Fruit fly (Drosophila melanogaster) whole organism, embryonic: Measurements from ENCODE around the gene CG12560.

ENCODE experiments used
- B-H2 ChIP-seq: fragments of 200-800 bp; sonication (Bioruptor generic); optimal IDR thresholded peaks from 2 replicates; lab custom pipeline; 2018; ENCODE audit warnings: missing biosample characterization, mild to moderate bottlenecking, missing genetic modification characterization
- Bgb ChIP-seq: fragments of 200-800 bp; sonication (Bioruptor generic); IDR thresholded peaks from 2 replicates; pipeline ENCODE4 v1.3.6; 2022; ENCODE audit warnings: missing biosample characterization, missing genetic modification characterization; ENCODE audit not compliant: partially characterized antibody
- BtbVII ChIP-seq: fragments of 200-800 bp; sonication (Bioruptor generic); optimal IDR thresholded peaks from 3 replicates; lab custom pipeline; 2017; ENCODE audit warnings: missing biosample characterization, mild to moderate bottlenecking, missing genetic modification characterization
- CG11456 ChIP-seq: fragments of 200-800 bp; sonication (Bioruptor generic); IDR thresholded peaks from 3 replicates; pipeline ENCODE4 v1.3.6; 2022; ENCODE audit warnings: missing biosample characterization, missing genetic modification characterization
- CG11695 ChIP-seq: fragments of 200-800 bp; sonication (Bioruptor generic); IDR thresholded peaks from 3 replicates; pipeline ENCODE4 v1.3.6; 2022; ENCODE audit warnings: missing biosample characterization, missing genetic modification characterization
- CG12236 ChIP-seq: fragments of 200-800 bp; sonication (Bioruptor generic); optimal IDR thresholded peaks from 2 replicates; lab custom pipeline; 2016; ENCODE audit warnings: missing biosample characterization, missing genetic modification characterization
- CG13296 ChIP-seq: fragments of 200-800 bp; sonication (Bioruptor generic); optimal IDR thresholded peaks from 3 replicates; lab custom pipeline; 2018; ENCODE audit warnings: missing biosample characterization, mild to moderate bottlenecking, missing genetic modification characterization
- CG13424 ChIP-seq: fragments of 200-800 bp; sonication (Bioruptor generic); optimal IDR thresholded peaks from 2 replicates; lab custom pipeline; 2019; ENCODE audit warnings: missing biosample characterization, mild to moderate bottlenecking, missing genetic modification characterization, moderate library complexity
- CG17328 ChIP-seq: fragments of 200-800 bp; sonication (Bioruptor generic); IDR thresholded peaks from 2 replicates; pipeline ENCODE4 v1.3.6; 2022; ENCODE audit warnings: missing biosample characterization, missing genetic modification characterization
- CG17912 ChIP-seq: fragments of 200-800 bp; sonication (Bioruptor generic); optimal IDR thresholded peaks from 2 replicates; lab custom pipeline; 2018; ENCODE audit warnings: missing biosample characterization, mild to moderate bottlenecking, missing genetic modification characterization
- CG2116 ChIP-seq: fragments of 200-800 bp; sonication (Bioruptor generic); optimal IDR thresholded peaks from 3 replicates; lab custom pipeline; 2018; ENCODE audit warnings: missing biosample characterization, mild to moderate bottlenecking, missing genetic modification characterization
- CG2199 ChIP-seq: fragments of 200-800 bp; sonication (Bioruptor generic); IDR thresholded peaks from 3 replicates; pipeline ENCODE4 v1.3.6; 2022; ENCODE audit warnings: missing biosample characterization, missing genetic modification characterization
- CG30020 ChIP-seq: fragments of 200-800 bp; optimal IDR thresholded peaks from 2 replicates; lab custom pipeline; 2019; ENCODE audit warnings: missing biosample characterization, mild to moderate bottlenecking, missing genetic modification characterization, moderate library complexity
- CG3281 ChIP-seq: fragments of 200-800 bp; sonication (Bioruptor generic); optimal IDR thresholded peaks from 3 replicates; lab custom pipeline; 2017; ENCODE audit warnings: missing biosample characterization, mild to moderate bottlenecking, missing genetic modification characterization
- CG42726 ChIP-seq: fragments of 200-800 bp; sonication (Bioruptor generic); IDR thresholded peaks from 2 replicates; pipeline ENCODE4 v1.3.6; 2022; ENCODE audit warnings: missing biosample characterization, missing genetic modification characterization; ENCODE audit not compliant: partially characterized antibody
- CG6791 ChIP-seq: fragments of 200-800 bp; sonication (Bioruptor generic); IDR thresholded peaks from 3 replicates; pipeline ENCODE4 v1.3.6; 2022; ENCODE audit warnings: missing biosample characterization, missing genetic modification characterization; ENCODE audit not compliant: partially characterized antibody
- CG8924 ChIP-seq: fragments of 200-800 bp; optimal IDR thresholded peaks from 3 replicates; lab custom pipeline; 2019; ENCODE audit warnings: missing biosample characterization, mild to moderate bottlenecking, missing genetic modification characterization, moderate library complexity
- CG8944 ChIP-seq: fragments of 200-800 bp; sonication (Bioruptor generic); optimal IDR thresholded peaks from 3 replicates; lab custom pipeline; 2016; ENCODE audit warnings: missing biosample characterization, missing genetic modification characterization
- CG9437 ChIP-seq: fragments of 200-800 bp; sonication (Bioruptor generic); optimal IDR thresholded peaks from 2 replicates; lab custom pipeline; 2018; ENCODE audit warnings: missing biosample characterization, mild to moderate bottlenecking, missing genetic modification characterization
- CG9876 ChIP-seq: fragments of 200-800 bp; sonication (Bioruptor generic); optimal IDR thresholded peaks from 2 replicates; lab custom pipeline; 2016; ENCODE audit warnings: missing biosample characterization, missing genetic modification characterization
- Dip2 ChIP-seq: fragments of 200-800 bp; sonication (Bioruptor generic); IDR thresholded peaks from 2 replicates; pipeline ENCODE4 v1.3.6; 2022; ENCODE audit warnings: missing biosample characterization, missing genetic modification characterization
- E2f2 ChIP-seq: fragments of 200-800 bp; sonication (Bioruptor generic); IDR thresholded peaks from 2 replicates; pipeline ENCODE4 v1.3.6; 2022; ENCODE audit warnings: missing biosample characterization, missing genetic modification characterization
- Fer3 ChIP-seq: fragments of 200-800 bp; sonication (Bioruptor generic); optimal IDR thresholded peaks from 2 replicates; lab custom pipeline; 2018; ENCODE audit warnings: missing biosample characterization, mild to moderate bottlenecking, missing genetic modification characterization, moderate library complexity
- HLH54F ChIP-seq: fragments of 200-800 bp; sonication (Bioruptor generic); optimal IDR thresholded peaks from 3 replicates; lab custom pipeline; 2016; ENCODE audit warnings: missing biosample characterization, missing genetic modification characterization
- Hmx ChIP-seq: fragments of 200-800 bp; sonication (Bioruptor generic); optimal IDR thresholded peaks from 2 replicates; lab custom pipeline; 2016; ENCODE audit warnings: missing biosample characterization, missing genetic modification characterization
- Jarid2 ChIP-seq: fragments of 200-800 bp; sonication (Bioruptor generic); optimal IDR thresholded peaks from 3 replicates; lab custom pipeline; 2017; ENCODE audit warnings: mild to moderate bottlenecking, missing biosample characterization, missing genetic modification reagents, missing genetic modification characterization
- Nf-YC ChIP-seq: fragments of 200-800 bp; optimal IDR thresholded peaks from 3 replicates; lab custom pipeline; 2019; ENCODE audit warnings: missing biosample characterization, mild to moderate bottlenecking, missing genetic modification characterization, moderate library complexity
- Oli ChIP-seq: fragments of 200-800 bp; sonication (Bioruptor generic); optimal IDR thresholded peaks from 2 replicates; lab custom pipeline; 2018; ENCODE audit warnings: missing biosample characterization, mild to moderate bottlenecking, missing genetic modification characterization, moderate library complexity
- PHDP ChIP-seq: fragments of 200-800 bp; sonication (Bioruptor generic); optimal IDR thresholded peaks from 3 replicates; lab custom pipeline; 2018; ENCODE audit warnings: missing biosample characterization, mild to moderate bottlenecking, missing genetic modification characterization, moderate library complexity
- Stat92E ChIP-seq, 3 experiments: fragments of >200 bp in 2 of 3; fragments of 200-800 bp in 1 of 3; sonication (Bioruptor generic) in 1 of 3; optimal IDR thresholded peaks; 2 replicates each; lab custom pipeline; 2017 to 2019; ENCODE audit warnings: missing biosample characterization in 3 of 3, missing genetic modification characterization in 3 of 3, mild to moderate bottlenecking in 1 of 3, moderate library complexity in 1 of 3
- amos ChIP-seq: fragments of 200-800 bp; sonication (Bioruptor generic); IDR thresholded peaks from 2 replicates; pipeline ENCODE4 v1.3.6; 2022; ENCODE audit warnings: missing biosample characterization, missing genetic modification characterization; ENCODE audit not compliant: partially characterized antibody
- bowl ChIP-seq: fragments of 200-800 bp; sonication (Bioruptor generic); IDR thresholded peaks from 2 replicates; pipeline ENCODE4 v1.3.6; 2022; ENCODE audit warnings: missing biosample characterization, missing genetic modification characterization
- crp ChIP-seq, 2 experiments: fragments of 200-800 bp; sonication (Bioruptor generic); optimal IDR thresholded peaks; 2 replicates in 1 of 2; 3 replicates in 1 of 2; lab custom pipeline; 2017; ENCODE audit warnings: missing biosample characterization in 2 of 2, missing genetic modification characterization in 2 of 2, mild to moderate bottlenecking in 1 of 2, moderate library complexity in 1 of 2
- cwo ChIP-seq: fragments of 200-800 bp; sonication (Bioruptor generic); optimal IDR thresholded peaks from 3 replicates; lab custom pipeline; 2017; ENCODE audit warnings: missing biosample characterization, missing genetic modification characterization, mild to moderate bottlenecking, moderate library complexity, missing genetic modification reagents
- disco-r ChIP-seq: fragments of 200-800 bp; sonication (Bioruptor generic); optimal IDR thresholded peaks from 2 replicates; lab custom pipeline; 2016; ENCODE audit warnings: missing biosample characterization, missing genetic modification characterization
- en ChIP-seq: fragments of 200-800 bp; sonication (Bioruptor generic); optimal IDR thresholded peaks from 2 replicates; lab custom pipeline; 2016; ENCODE audit warnings: missing biosample characterization, missing genetic modification characterization
- gem ChIP-seq: fragments of 200-800 bp; sonication (Bioruptor generic); optimal IDR thresholded peaks from 2 replicates; lab custom pipeline; 2019; ENCODE audit warnings: missing biosample characterization, mild to moderate bottlenecking, missing genetic modification characterization, moderate library complexity
- gfzf ChIP-seq: fragments of 200-800 bp; sonication (Bioruptor generic); optimal IDR thresholded peaks from 2 replicates; lab custom pipeline; 2016; ENCODE audit warnings: missing biosample characterization, mild to moderate bottlenecking, missing genetic modification characterization, moderate library complexity
- nmo ChIP-seq: fragments of 200-800 bp; sonication (Bioruptor generic); optimal IDR thresholded peaks from 2 replicates; lab custom pipeline; 2018; ENCODE audit warnings: missing biosample characterization, mild to moderate bottlenecking, missing genetic modification characterization, moderate library complexity
- psq ChIP-seq: fragments of 200-800 bp; sonication (Bioruptor generic); optimal IDR thresholded peaks from 2 replicates; lab custom pipeline; 2017; ENCODE audit warnings: missing biosample characterization, missing genetic modification characterization
- sd ChIP-seq: fragments of 200-800 bp; sonication (Bioruptor generic); optimal IDR thresholded peaks from 3 replicates; lab custom pipeline; 2018; ENCODE audit warnings: missing biosample characterization, mild to moderate bottlenecking, missing genetic modification characterization, moderate library complexity
- sob ChIP-seq: fragments of 200-800 bp; sonication (Bioruptor generic); IDR thresholded peaks from 2 replicates; pipeline ENCODE4 v1.3.6; 2022; ENCODE audit warnings: missing biosample characterization, missing genetic modification characterization
- tap ChIP-seq: fragments of 200-800 bp; optimal IDR thresholded peaks from 3 replicates; lab custom pipeline; 2019; ENCODE audit warnings: missing biosample characterization, mild to moderate bottlenecking, missing genetic modification characterization, moderate library complexity
- trh ChIP-seq: fragments of 200-800 bp; sonication (Bioruptor generic); optimal IDR thresholded peaks from 2 replicates; lab custom pipeline; 2016; ENCODE audit warnings: missing biosample characterization, missing genetic modification characterization
- tup ChIP-seq: fragments of 200-800 bp; sonication (Bioruptor generic); optimal IDR thresholded peaks from 2 replicates; lab custom pipeline; 2016; ENCODE audit warnings: missing biosample characterization, mild to moderate bottlenecking, missing genetic modification characterization, moderate library complexity
- vvl ChIP-seq: fragments of 200-800 bp; sonication (Bioruptor generic); IDR thresholded peaks from 2 replicates; pipeline ENCODE4 v1.3.6; 2022; ENCODE audit warnings: missing biosample characterization, missing genetic modification characterization
- zen2 ChIP-seq: fragments of 200-800 bp; sonication (Bioruptor generic); IDR thresholded peaks from 3 replicates; pipeline ENCODE4 v1.3.6; 2022; ENCODE audit warnings: missing biosample characterization, missing genetic modification characterization; ENCODE audit not compliant: partially characterized antibody

Gene CG12560

dm6 chr2L:8010602-8011455, 1.6 kb upstream of the CG12560 start, which contains the start of the genes Glyat and Tg (continued):
- TF ChIP-seq CG3281 (GFP tag; lab: Kevin White, UChicago) (peak; percentile 29), sob (no peak), Hmx (GFP tag; lab: Kevin White, UChicago) (no peak), Stat92E (GFP tag; optimal IDR thresholded peaks at IDR 0.05; lab: Kevin White, UChicago) (peak in 1 of 3 experiments; percentile 32), CG13424 (tag; lab: Kevin White, UChicago) (peak; percentile 19), gem (tag; lab: Kevin White, UChicago) (peak; percentile 47), en (GFP tag; lab: Kevin White, UChicago) (no peak), E2f2 (peak; percentile 92), CG11695 (GFP tag; lab: Robert Waterston, UW) (peak; percentile 48; the same call in 1 of the 3 replicates), CG2116 (GFP tag; lab: Kevin White, UChicago) (peak; percentile 78), crp (GFP tag; optimal IDR thresholded peaks at IDR 0.05; lab: Kevin White, UChicago) (no peak), BtbVII (peak; percentile 33), Oli (tag; lab: Kevin White, UChicago) (peak; percentile 4), CG2199 (GFP tag; lab: Robert Waterston, UW) (no peak), CG42726 (GFP tag; lab: Robert Waterston, UW) (peak; percentile 10; the same call in 1 of the 2 replicates), CG13296 (GFP tag; lab: Kevin White, UChicago) (peak; percentile 34), amos (no peak; the same call in 1 of the 2 replicates), CG8944 (GFP tag; lab: Kevin White, UChicago) (no peak), HLH54F (no peak), B-H2 (GFP tag; lab: Kevin White, UChicago) (peak; percentile 12), cwo (GFP tag; lab: Kevin White, UChicago) (peak; percentile 1), CG30020 (tag; lab: Kevin White, UChicago) (peak; percentile 2), psq (GFP tag; lab: Kevin White, UChicago) (no peak), CG17912 (GFP tag; lab: Kevin White, UChicago) (no peak), CG17328 (0 out of 2 replicates have a peak, but pooled peaks have one; percentile 46), CG9876 (GFP tag; lab: Kevin White, UChicago) (no peak), tup (GFP tag; lab: Kevin White, UChicago) (no peak), Fer3 (tag; lab: Kevin White, UChicago) (peak; percentile 31), gfzf (peak; percentile 54), CG6791 (peak; percentile 69), CG12236 (no peak), nmo (GFP tag; lab: Kevin White, UChicago) (peak; percentile 14), CG11456 (GFP tag; lab: Robert Waterston, UW) (0 out of 3 replicates have a peak, but pooled peaks have one; percentile 19), disco-r (GFP tag; lab: Kevin White, UChicago) (no peak), CG8924 (tag; lab: Kevin White, UChicago) (peak; percentile 36), Bgb (GFP tag; lab: Robert Waterston, UW) (peak; percentile 33; the same call in 1 of the 2 replicates), sd (tag; lab: Kevin White, UChicago) (peak; percentile 49), CG9437 (GFP tag; lab: Kevin White, UChicago) (peak; percentile 18), Dip2 (no peak), tap (no peak), Nf-YC (peak; percentile 16), vvl (GFP tag; lab: Robert Waterston, UW) (peak; percentile 67), zen2 (peak; percentile 68; the same call in 2 of the 3 replicates), PHDP (tag; lab: Kevin White, UChicago) (peak; percentile 15), bowl (no peak), trh (GFP tag; lab: Kevin White, UChicago) (no peak), Jarid2 (peak; percentile 4)
